Fruit fly (Drosophila melanogaster): ENCODE results near the gene brwl.

- no peak for TF ChIP-seq CG8478 (optimal IDR thresholded peaks at IDR 0.05)
- TF ChIP-seq CTCF (optimal IDR thresholded peaks at IDR 0.05) = no peak
These were observed 20.5 kb downstream of the brwl start, which contains the start of gene CG3841 for dm6 chr2L:9589176-9589575.
